Fruit fly (Drosophila melanogaster): ENCODE results near the gene Npc2c.

Gene Npc2c

DNA sequence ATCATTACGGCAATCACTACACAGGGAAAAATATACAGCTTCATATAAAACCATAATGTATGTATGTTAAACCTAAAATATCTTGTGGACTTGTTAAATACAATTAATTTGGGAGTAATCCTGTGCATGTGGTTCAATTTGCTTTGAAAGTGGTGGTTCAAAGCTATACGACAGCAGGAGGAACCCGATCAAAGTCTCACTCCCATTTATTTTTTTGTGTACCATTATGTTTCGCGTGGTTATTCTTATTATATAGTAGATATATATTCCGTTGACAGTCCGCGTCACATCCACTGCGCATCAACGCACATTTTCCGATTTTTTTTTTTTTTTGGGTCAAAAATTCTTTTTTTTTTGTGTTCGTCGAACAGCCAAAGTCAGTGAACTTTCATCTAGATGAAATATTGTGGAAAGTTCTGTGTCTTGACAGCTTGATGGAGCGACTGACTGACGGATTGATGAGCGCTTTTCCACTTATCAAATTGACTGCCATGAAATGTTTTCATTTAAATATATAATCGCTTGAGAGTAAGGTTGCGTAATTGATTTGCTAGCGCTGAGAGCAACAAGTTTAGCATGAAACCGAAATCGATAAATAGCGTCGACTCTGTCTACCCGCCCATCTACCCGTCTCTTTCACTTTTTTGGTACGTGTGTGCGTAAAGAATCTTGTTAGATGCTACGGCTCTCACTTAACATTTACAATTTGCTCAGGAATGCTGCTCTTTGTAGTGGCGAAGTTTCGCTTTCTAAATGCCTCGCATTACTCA, 26.9 kb upstream of the Npc2c start (continued):
- no peak for TF ChIP-seq bcd (GFP tag; optimal IDR thresholded peaks at IDR 0.05)
- no peak for TF ChIP-seq CG3281 (GFP tag; optimal IDR thresholded peaks at IDR 0.05)
- TF ChIP-seq pros (GFP tag; optimal IDR thresholded peaks at IDR 0.05) = no peak
- no peak for TF ChIP-seq CG32767 (GFP tag; IDR thresholded peaks at IDR 0.05)
- TF ChIP-seq CG31441 (GFP tag; IDR thresholded peaks at IDR 0.05) = peak; percentile 48
- peak; percentile 4 for TF ChIP-seq Vsx1 (GFP tag; optimal IDR thresholded peaks at IDR 0.05)
- TF ChIP-seq Ets97D (GFP tag; optimal IDR thresholded peaks at IDR 0.05) = no peak
- no peak for TF ChIP-seq CG2199 (GFP tag; IDR thresholded peaks at IDR 0.05)
- no peak for TF ChIP-seq maf-S (GFP tag; optimal IDR thresholded peaks at IDR 0.05)
- no peak for TF ChIP-seq Nf-YB (GFP tag; optimal IDR thresholded peaks at IDR 0.05)
- TF ChIP-seq abd-A (tag; optimal IDR thresholded peaks at IDR 0.05) = no peak
- TF ChIP-seq CG32532 (GFP tag; IDR thresholded peaks at IDR 0.05) = no peak
- TF ChIP-seq slbo (GFP tag; IDR thresholded peaks at IDR 0.05) = no peak
- TF ChIP-seq zf30C (GFP tag; optimal IDR thresholded peaks at IDR 0.05) = no peak
- no peak for TF ChIP-seq Chrac-16 (GFP tag; optimal IDR thresholded peaks at IDR 0.05)
- no peak for TF ChIP-seq E2f1 (GFP tag; IDR thresholded peaks at IDR 0.05)
- TF ChIP-seq CG7372 (GFP tag; IDR thresholded peaks at IDR 0.05) = no peak
- no peak for TF ChIP-seq CG14710 (tag; optimal IDR thresholded peaks at IDR 0.05)
- TF ChIP-seq Xrp1 (GFP tag; IDR thresholded peaks at IDR 0.05) = no peak
- peak in 1 of 2 experiments; percentile 69 for TF ChIP-seq eve (GFP tag; optimal IDR thresholded peaks at IDR 0.05)
- TF ChIP-seq Hmx (GFP tag; optimal IDR thresholded peaks at IDR 0.05) = no peak
- TF ChIP-seq CG8281 (tag; optimal IDR thresholded peaks at IDR 0.05) = peak; percentile 99
- TF ChIP-seq CG6254 (GFP tag; optimal IDR thresholded peaks at IDR 0.05) = no peak
- TF ChIP-seq gcm2 (GFP tag; optimal IDR thresholded peaks at IDR 0.05) = no peak
- TF ChIP-seq br (optimal IDR thresholded peaks at IDR 0.05) = no peak
- peak in 1 of 2 experiments; percentile 87 for TF ChIP-seq Pdp1 (GFP tag; optimal IDR thresholded peaks at IDR 0.05)
- TF ChIP-seq CG3838 (GFP tag; optimal IDR thresholded peaks at IDR 0.05) = no peak
- TF ChIP-seq unpg (GFP tag; optimal IDR thresholded peaks at IDR 0.05) = peak; percentile 30
- TF ChIP-seq H15 (GFP tag; IDR thresholded peaks at IDR 0.05) = no peak
- no peak for TF ChIP-seq CG12236 (GFP tag; optimal IDR thresholded peaks at IDR 0.05)
- TF ChIP-seq so (GFP tag; IDR thresholded peaks at IDR 0.05) = no peak
- TF ChIP-seq CG31224 (GFP tag; IDR thresholded peaks at IDR 0.05) = no peak
- TF ChIP-seq E2f2 (GFP tag; IDR thresholded peaks at IDR 0.05) = no peak
- no peak for TF ChIP-seq Neu2 (GFP tag; optimal IDR thresholded peaks at IDR 0.05; ENCODE audit: borderline replicate concordance)
- no peak for TF ChIP-seq CG10274 (GFP tag; optimal IDR thresholded peaks at IDR 0.05)
- no peak for TF ChIP-seq CG15696 (tag; optimal IDR thresholded peaks at IDR 0.05)
- no peak for TF ChIP-seq HHEX (GFP tag; optimal IDR thresholded peaks at IDR 0.05)
- no peak for TF ChIP-seq CG11456 (GFP tag; IDR thresholded peaks at IDR 0.05)
- TF ChIP-seq Asciz (GFP tag; optimal IDR thresholded peaks at IDR 0.05) = no peak
- TF ChIP-seq CG6272 (GFP tag; IDR thresholded peaks at IDR 0.05) = no peak
- TF ChIP-seq corto (GFP tag; optimal IDR thresholded peaks at IDR 0.05) = no peak
- no peak for TF ChIP-seq ATbp (GFP tag; optimal IDR thresholded peaks at IDR 0.05)
- TF ChIP-seq CG10209 (GFP tag; optimal IDR thresholded peaks at IDR 0.05) = no peak
- TF ChIP-seq CG7928 (GFP tag; optimal IDR thresholded peaks at IDR 0.05) = no peak
- TF ChIP-seq C15 (GFP tag; IDR thresholded peaks at IDR 0.05) = no peak
- no peak for TF ChIP-seq Xbp1 (GFP tag; optimal IDR thresholded peaks at IDR 0.05)
- TF ChIP-seq Blimp-1 (GFP tag; optimal IDR thresholded peaks at IDR 0.05) = no peak
- no peak for TF ChIP-seq CG2120 (GFP tag; optimal IDR thresholded peaks at IDR 0.05)
- no peak for TF ChIP-seq MESR4 (GFP tag; optimal IDR thresholded peaks at IDR 0.05)
- peak; percentile 44 for TF ChIP-seq nmo (GFP tag; optimal IDR thresholded peaks at IDR 0.05)

Measured in whole organism, embryonic.